Fruit fly (Drosophila melanogaster): ENCODE results near the gene danr.
A peak's percentile ranks its signal among the peaks of the same experiment; 100 is the strongest.

The danr gene

DNA sequence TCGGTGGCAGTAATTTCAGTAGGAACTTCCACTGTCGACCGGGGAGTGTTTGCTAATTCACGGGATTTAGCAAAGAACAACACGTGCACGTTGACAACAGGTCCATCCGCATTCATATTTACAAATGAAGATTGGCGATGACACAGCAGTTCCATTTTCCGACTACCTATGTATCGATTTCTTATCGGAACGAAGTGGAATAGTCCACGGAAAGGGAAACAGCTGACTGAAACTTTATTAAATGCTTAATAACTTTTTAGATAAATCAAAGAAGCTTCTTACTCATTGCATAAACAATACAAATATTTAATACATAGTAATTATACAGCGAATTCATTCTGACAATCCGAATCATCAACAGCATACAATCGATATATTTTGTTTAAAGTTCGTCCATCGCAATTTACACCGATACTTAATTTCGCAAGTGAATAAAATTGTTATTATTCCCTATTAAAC, 10.6 kb upstream of the danr start, which contains the start of the genes Mocs2A, Mocs2B and Clbn (continued):
- TF ChIP-seq CG4707 (GFP tag; optimal IDR thresholded peaks at IDR 0.05), result no peak
- TF ChIP-seq Lim3 (GFP tag; IDR thresholded peaks at IDR 0.05), result no peak
- no peak for TF ChIP-seq CG16815 (GFP tag; optimal IDR thresholded peaks at IDR 0.05)
- no peak for TF ChIP-seq ind (GFP tag; optimal IDR thresholded peaks at IDR 0.05)
- no peak for TF ChIP-seq corto (GFP tag; optimal IDR thresholded peaks at IDR 0.05)
- no peak for TF ChIP-seq ase (GFP tag; IDR thresholded peaks at IDR 0.05)
- peak; percentile 11 for TF ChIP-seq CG2120 (GFP tag; optimal IDR thresholded peaks at IDR 0.05)
- no peak for TF ChIP-seq Nf-YC (tag; optimal IDR thresholded peaks at IDR 0.05)
- no peak for TF ChIP-seq zen (tag; optimal IDR thresholded peaks at IDR 0.05)
- TF ChIP-seq Scr (GFP tag; IDR thresholded peaks at IDR 0.05; ENCODE audit: partially characterized antibody), result peak; percentile 89
- TF ChIP-seq CG30403 (GFP tag; optimal IDR thresholded peaks at IDR 0.05), result no peak
- TF ChIP-seq onecut (GFP tag; IDR thresholded peaks at IDR 0.05), result no peak
- TF ChIP-seq CG32767 (GFP tag; IDR thresholded peaks at IDR 0.05), result no peak
- TF ChIP-seq CG16813 (GFP tag; IDR thresholded peaks at IDR 0.05; ENCODE audit: partially characterized antibody), result peak; percentile 82
- TF ChIP-seq CG17612 (GFP tag; IDR thresholded peaks at IDR 0.05), result no peak
- no peak for TF ChIP-seq Xrp1 (GFP tag; IDR thresholded peaks at IDR 0.05)
- peak; percentile 90 for TF ChIP-seq CG13287 (GFP tag; IDR thresholded peaks at IDR 0.05; ENCODE audit: partially characterized antibody)
- TF ChIP-seq hbn (GFP tag; IDR thresholded peaks at IDR 0.05; ENCODE audit: partially characterized antibody), result peak; percentile 81
- no peak for TF ChIP-seq Kr (GFP tag; optimal IDR thresholded peaks at IDR 0.05)
- TF ChIP-seq repo (GFP tag; optimal IDR thresholded peaks at IDR 0.05), result no peak
- TF ChIP-seq Oli (tag; optimal IDR thresholded peaks at IDR 0.05), result no peak
- no peak for TF ChIP-seq HmgD (GFP tag; optimal IDR thresholded peaks at IDR 0.05)
- no peak for TF ChIP-seq Lhr (GFP tag; optimal IDR thresholded peaks at IDR 0.05)
- no peak for TF ChIP-seq esg (GFP tag; conservative IDR thresholded peaks at IDR 0.05)
- no peak for TF ChIP-seq BtbVII (GFP tag; optimal IDR thresholded peaks at IDR 0.05)
- no peak for TF ChIP-seq cwo (GFP tag; optimal IDR thresholded peaks at IDR 0.05)
- no peak for TF ChIP-seq CG2875 (GFP tag; optimal IDR thresholded peaks at IDR 0.05)
- no peak for TF ChIP-seq CG6654 (GFP tag; optimal IDR thresholded peaks at IDR 0.05)
- no peak for TF ChIP-seq mld (GFP tag; IDR thresholded peaks at IDR 0.05; ENCODE audit: partially characterized antibody)
- TF ChIP-seq ac (GFP tag; optimal IDR thresholded peaks at IDR 0.05), result no peak
- no peak for TF ChIP-seq Hr39 (optimal IDR thresholded peaks at IDR 0.05)
- no peak for TF ChIP-seq hth (optimal IDR thresholded peaks at IDR 0.05)
- no peak for TF ChIP-seq CG11696 (GFP tag; IDR thresholded peaks at IDR 0.05)
- TF ChIP-seq CG13775 (GFP tag; optimal IDR thresholded peaks at IDR 0.05), result no peak
- TF ChIP-seq CG2116 (GFP tag; optimal IDR thresholded peaks at IDR 0.05), result peak; percentile 53
- no peak for TF ChIP-seq crc (GFP tag; optimal IDR thresholded peaks at IDR 0.05)
- no peak for TF ChIP-seq fru (optimal IDR thresholded peaks at IDR 0.05)
- TF ChIP-seq CG9727 (GFP tag; optimal IDR thresholded peaks at IDR 0.05), result no peak
- TF ChIP-seq Sry-β (GFP tag; optimal IDR thresholded peaks at IDR 0.05), result no peak
- TF ChIP-seq NFAT (GFP tag; IDR thresholded peaks at IDR 0.05), result no peak
- TF ChIP-seq trem (tag; optimal IDR thresholded peaks at IDR 0.05), result peak; percentile 15
- TF ChIP-seq chif (GFP tag; optimal IDR thresholded peaks at IDR 0.05), result no peak
- peak; percentile 9 for TF ChIP-seq phol (tag; optimal IDR thresholded peaks at IDR 0.05)
- no peak for TF ChIP-seq fd102C (GFP tag; optimal IDR thresholded peaks at IDR 0.05)
- peak; percentile 59; the same call in 1 of the 3 replicates for TF ChIP-seq hb (GFP tag; IDR thresholded peaks at IDR 0.05; ENCODE audit: partially characterized antibody)
- TF ChIP-seq grau (tag; optimal IDR thresholded peaks at IDR 0.05), result no peak
- TF ChIP-seq jigr1 (GFP tag; IDR thresholded peaks at IDR 0.05), result no peak
- no peak for TF ChIP-seq dati (GFP tag; IDR thresholded peaks at IDR 0.05)
- no peak for TF ChIP-seq lov (optimal IDR thresholded peaks at IDR 0.05)
- TF ChIP-seq lov (GFP tag; IDR thresholded peaks at IDR 0.05), result no peak
- no peak for TF ChIP-seq CG4730 (GFP tag; IDR thresholded peaks at IDR 0.05)
- TF ChIP-seq zf30C (GFP tag; optimal IDR thresholded peaks at IDR 0.05), result no peak
